Worm (Caenorhabditis elegans) whole organism, L4 larva: ENCODE data around the gene idpc-4.

Experiments
- ceh-28 ChIP-seq: fragments of 150-350 bp; optimal IDR thresholded peaks from 2 replicates; lab custom pipeline; 2014; ENCODE audit warnings: missing biosample characterization, missing genetic modification reagents, missing genetic modification characterization
- egl-43 ChIP-seq: fragments of 200-800 bp; sonication (Bioruptor generic); IDR thresholded peaks from 2 replicates; pipeline ENCODE4 v1.3.6; 2022; ENCODE audit warnings: missing genetic modification reagents, missing genetic modification characterization, missing compliant biosample characterization
- mdt-29 ChIP-seq: fragments of 200-800 bp; sonication (Bioruptor generic); IDR thresholded peaks from 2 replicates; pipeline ENCODE4 v1.3.6; 2022; ENCODE audit warnings: missing genetic modification reagents, missing genetic modification characterization, missing compliant biosample characterization
- nhr-25 ChIP-seq: sonication (generic microtip); optimal IDR thresholded peaks from 2 replicates; lab custom pipeline; 2017; ENCODE audit warnings: missing genetic modification characterization, mild to moderate bottlenecking, missing compliant biosample characterization, antibody characterized with exemption, moderate library complexity, borderline replicate concordance; ENCODE audit not compliant: insufficient read depth
- tra-1 ChIP-seq: fragments of 200-800 bp; sonication (Bioruptor generic); IDR thresholded peaks from 2 replicates; pipeline ENCODE4 v1.3.6; 2022; ENCODE audit warnings: missing genetic modification reagents, missing genetic modification characterization, missing compliant biosample characterization
- unc-130 ChIP-seq: sonication (generic microtip); optimal IDR thresholded peaks from 2 replicates; lab custom pipeline; 2016; ENCODE audit warnings: missing genetic modification reagents, missing genetic modification characterization, missing compliant biosample characterization
- unc-39 ChIP-seq: sonication (generic microtip); optimal IDR thresholded peaks from 2 replicates; lab custom pipeline; 2017; ENCODE audit warnings: missing biosample characterization, missing genetic modification characterization
- unc-62 ChIP-seq, 3 experiments: fragments of 150-350 bp in 1 of 3; sonication (generic microtip); optimal IDR thresholded peaks in 2 of 3; peaks in 1 of 3; 1 replicate in 1 of 3; 2 replicates in 2 of 3; lab custom pipeline; 2014 to 2017; ENCODE audit warnings: missing biosample characterization in 3 of 3, missing genetic modification characterization in 3 of 3, missing genetic modification reagents in 3 of 3, missing genotype in 1 of 3
- zag-1 ChIP-seq: fragments of 150-350 bp; optimal IDR thresholded peaks from 2 replicates; lab custom pipeline; 2014; ENCODE audit warnings: missing biosample characterization, missing genetic modification characterization
- ztf-11 ChIP-seq: fragments of 150-350 bp; optimal IDR thresholded peaks from 2 replicates; lab custom pipeline; 2014; ENCODE audit warnings: missing biosample characterization, missing genetic modification characterization

DNA sequence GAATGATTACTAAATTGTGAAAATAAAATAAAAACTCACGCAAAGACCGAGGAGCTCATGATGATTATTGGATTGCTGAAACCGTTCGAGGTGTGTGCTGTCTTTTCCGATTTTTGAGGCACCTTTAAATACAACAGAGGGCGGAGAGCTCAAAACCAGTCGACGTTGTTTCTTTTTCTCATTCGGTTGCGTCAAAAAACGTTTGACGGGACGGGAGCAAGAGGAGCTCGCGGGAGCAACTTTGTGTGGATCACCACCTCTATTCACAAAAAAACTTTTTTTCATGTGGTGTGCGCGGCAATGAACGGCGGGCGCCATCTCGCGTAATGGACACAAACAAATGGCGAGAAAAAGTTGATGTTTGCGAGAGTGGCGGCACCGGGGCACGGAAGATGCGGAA lies 3.9 kb downstream of the idpc-4 start, which contains the start of gene idpc-3:
- TF ChIP-seq zag-1 (tag; lab: Kevin White, UChicago), result no peak
- no peak for TF ChIP-seq mdt-29 (GFP tag; lab: Robert Waterston, UW)
- no peak for TF ChIP-seq egl-43 (GFP tag; lab: Robert Waterston, UW)
- no peak for TF ChIP-seq unc-62 (GFP tag; optimal IDR thresholded peaks at IDR 0.05 in 1 of 2; lab: Kevin White, UChicago)
- TF ChIP-seq unc-62 (tag; optimal IDR thresholded peaks at IDR 0.05; lab: Kevin White, UChicago), result no peak
- no peak for TF ChIP-seq unc-39 (tag; lab: Kevin White, UChicago)
- no peak for TF ChIP-seq unc-130
- no peak for TF ChIP-seq nhr-25 (tag; lab: Kevin White, UChicago)
- TF ChIP-seq tra-1 (GFP tag; lab: Robert Waterston, UW), result no peak
- no peak for TF ChIP-seq ceh-28 (tag; lab: Kevin White, UChicago)
- no peak for TF ChIP-seq ztf-11 (tag; lab: Kevin White, UChicago)
